Fruit fly (Drosophila melanogaster): ENCODE data around the gene CG33268.

DNA sequence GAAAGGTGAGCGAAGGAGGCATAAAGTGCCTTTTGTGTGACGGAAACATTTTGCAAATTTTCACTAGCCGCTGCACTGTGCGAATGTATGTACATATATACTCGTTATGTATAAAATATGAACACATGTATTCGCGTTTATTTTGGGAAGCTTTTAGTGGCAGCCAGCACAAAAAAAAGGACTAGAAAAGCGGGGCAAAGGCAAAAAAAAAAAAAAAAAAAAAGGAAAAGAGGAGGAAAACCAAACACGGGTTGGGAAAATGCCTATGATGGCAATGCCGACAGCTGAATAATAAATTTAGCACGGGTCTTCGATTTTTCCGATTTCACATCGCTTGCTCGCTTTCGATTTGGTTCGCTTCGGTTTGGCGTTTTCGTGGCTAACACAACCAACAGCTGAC is 41.6 kb downstream of the CG33268 start:
- TF ChIP-seq Jra (GFP tag; optimal IDR thresholded peaks at IDR 0.05): no peak
- TF ChIP-seq Myc (optimal IDR thresholded peaks at IDR 0.05): no peak
- TF ChIP-seq h (GFP tag; optimal IDR thresholded peaks at IDR 0.05): no peak
- TF ChIP-seq dl (GFP tag; optimal IDR thresholded peaks at IDR 0.05; ENCODE audit: insufficient read depth in 1 of 2, partially characterized antibody in 2 of 2): no peak
- TF ChIP-seq brk (GFP tag; optimal IDR thresholded peaks at IDR 0.05): no peak
- TF ChIP-seq Dfd (GFP tag; optimal IDR thresholded peaks at IDR 0.05): no peak
- TF ChIP-seq GATAd (GFP tag; optimal IDR thresholded peaks at IDR 0.05): no peak
- TF ChIP-seq ey (GFP tag; optimal IDR thresholded peaks at IDR 0.05): no peak
- no peak for TF ChIP-seq HLH106 (tag; optimal IDR thresholded peaks at IDR 0.05)
- no peak for TF ChIP-seq Abd-B (GFP tag; optimal IDR thresholded peaks at IDR 0.05)

All from whole organism, wandering third instar larva.